Worm (Caenorhabditis elegans) whole organism, L2 larva: Measurements from ENCODE around the gene snfc-5.

Experiments
- blmp-1 ChIP-seq: sonication (generic microtip); optimal IDR thresholded peaks from 2 replicates; lab custom pipeline; 2017; ENCODE audit warnings: missing genetic modification characterization, mild to moderate bottlenecking, missing compliant biosample characterization, antibody characterized with exemption, moderate library complexity; ENCODE audit not compliant: insufficient read depth
- fos-1 ChIP-seq: fragments of 150-350 bp; optimal IDR thresholded peaks from 2 replicates; lab custom pipeline; 2014; ENCODE audit warnings: missing biosample characterization, missing genetic modification characterization
- lin-13 ChIP-seq: fragments of 150-350 bp; optimal IDR thresholded peaks from 2 replicates; lab custom pipeline; 2014; ENCODE audit warnings: missing biosample characterization, missing genetic modification reagents, missing genetic modification characterization
- nhr-11 ChIP-seq: fragments of 150-350 bp; optimal IDR thresholded peaks from 2 replicates; lab custom pipeline; 2014; ENCODE audit warnings: missing biosample characterization, missing genetic modification characterization
- nhr-12 ChIP-seq: fragments of 150-350 bp; optimal IDR thresholded peaks from 2 replicates; lab custom pipeline; 2014; ENCODE audit warnings: missing biosample characterization, missing genetic modification characterization
- nhr-23 ChIP-seq: fragments of 150-350 bp; optimal IDR thresholded peaks from 2 replicates; lab custom pipeline; 2014; ENCODE audit warnings: missing biosample characterization, missing genetic modification reagents, missing genetic modification characterization
- snpc-4 ChIP-seq: fragments of 150-350 bp; optimal IDR thresholded peaks from 2 replicates; lab custom pipeline; 2014; ENCODE audit warnings: missing biosample characterization, missing genetic modification characterization
- unc-39 ChIP-seq: fragments of 150-350 bp; optimal IDR thresholded peaks from 2 replicates; lab custom pipeline; 2014; ENCODE audit warnings: missing biosample characterization, missing genetic modification characterization
- unc-62 ChIP-seq: fragments of 150-350 bp; optimal IDR thresholded peaks from 2 replicates; lab custom pipeline; 2014; ENCODE audit warnings: missing biosample characterization, missing genetic modification reagents, missing genetic modification characterization

- TF ChIP-seq nhr-23 (tag; lab: Kevin White, UChicago), result no peak
- TF ChIP-seq unc-39 (tag; lab: Kevin White, UChicago), result no peak
- no peak for TF ChIP-seq nhr-11
- TF ChIP-seq nhr-12, result no peak
- no peak for TF ChIP-seq unc-62 (GFP tag; lab: Kevin White, UChicago)
- TF ChIP-seq blmp-1 (tag; lab: Kevin White, UChicago), result no peak
- TF ChIP-seq lin-13 (GFP tag; lab: Kevin White, UChicago), result no peak
- no peak for TF ChIP-seq fos-1 (tag; lab: Kevin White, UChicago)
- no peak for TF ChIP-seq snpc-4
Measured at ce11 chrIII:4444492-4444891, 39.9 kb downstream of the snfc-5 start.
